Worm (Caenorhabditis elegans) whole organism, L1 larva: ENCODE results near the gene coq-8.

ENCODE experiments used
- Y116A8C.19 ChIP-seq: sonication (generic microtip); optimal IDR thresholded peaks from 2 replicates; lab custom pipeline; 2016; ENCODE audit warnings: missing compliant biosample characterization, missing genetic modification characterization, borderline replicate concordance
- ets-5 ChIP-seq: fragments of 200-800 bp; sonication (Bioruptor generic); IDR thresholded peaks from 2 replicates; pipeline ENCODE4 v1.3.6; 2022; ENCODE audit warnings: missing genetic modification characterization, missing compliant biosample characterization
- jun-1 ChIP-seq: fragments of 150-350 bp; optimal IDR thresholded peaks from 2 replicates; lab custom pipeline; 2014; ENCODE audit warnings: missing biosample characterization, missing genetic modification reagents, missing genetic modification characterization
- mdl-1 ChIP-seq, 2 experiments: fragments of 150-350 bp; optimal IDR thresholded peaks; 2 replicates each; lab custom pipeline; 2014 to 2017; ENCODE audit warnings: missing biosample characterization in 2 of 2, missing genetic modification characterization in 2 of 2, inconsistent platforms in 1 of 2
- pqm-1 ChIP-seq: sonication (generic microtip); optimal IDR thresholded peaks from 3 replicates; lab custom pipeline; 2017; ENCODE audit warnings: missing biosample characterization, missing genetic modification characterization
- unc-62 ChIP-seq: fragments of 150-350 bp; optimal IDR thresholded peaks from 2 replicates; lab custom pipeline; 2014; ENCODE audit warnings: missing biosample characterization, missing genetic modification reagents, missing genetic modification characterization
- unc-86 ChIP-seq: sonication (generic microtip); optimal IDR thresholded peaks from 2 replicates; lab custom pipeline; 2016; ENCODE audit warnings: missing genetic modification characterization, missing compliant biosample characterization
- zag-1 ChIP-seq: fragments of 150-350 bp; optimal IDR thresholded peaks from 2 replicates; lab custom pipeline; 2014; ENCODE audit warnings: missing biosample characterization, missing genetic modification characterization

ce11 chrIII:4890997-4891396 lies 27.8 kb downstream of the coq-8 start, which contains the start of gene F26F4.5:
- TF ChIP-seq mdl-1 (tag; optimal IDR thresholded peaks at IDR 0.05; lab: Kevin White, UChicago) (no peak), Y116A8C.19 (tag; lab: Kevin White, UChicago) (no peak), zag-1 (no peak), unc-62 (no peak), ets-5 (GFP tag; lab: Robert Waterston, UW) (no peak), pqm-1 (tag; lab: Kevin White, UChicago) (no peak), jun-1 (tag; lab: Kevin White, UChicago) (no peak), unc-86 (tag; lab: Kevin White, UChicago) (no peak)
